Fruit fly (Drosophila melanogaster) whole organism, embryonic: ENCODE results near the gene CG16812.

Source experiments
- Awh ChIP-seq: fragments of 200-800 bp; sonication (Bioruptor generic); IDR thresholded peaks from 2 replicates; pipeline ENCODE4, ENCODE4 v1.3.6; 2022; ENCODE audit warnings: missing biosample characterization, missing genetic modification characterization
- Bdp1 ChIP-seq: fragments of 200-800 bp; sonication (Bioruptor generic); optimal IDR thresholded peaks from 3 replicates; lab custom pipeline; 2016; ENCODE audit warnings: missing biosample characterization, missing genetic modification characterization
- Blimp-1 ChIP-seq: fragments of 200-800 bp; sonication (Bioruptor generic); optimal IDR thresholded peaks from 3 replicates; lab custom pipeline; 2018; ENCODE audit warnings: missing biosample characterization, missing genetic modification characterization, mild to moderate bottlenecking, moderate library complexity, missing genetic modification reagents
- BtbVII ChIP-seq: fragments of 200-800 bp; sonication (Bioruptor generic); optimal IDR thresholded peaks from 3 replicates; lab custom pipeline; 2017; ENCODE audit warnings: missing biosample characterization, mild to moderate bottlenecking, missing genetic modification characterization
- Bteb2 ChIP-seq: fragments of 200-800 bp; sonication (Bioruptor generic); optimal IDR thresholded peaks from 2 replicates; lab custom pipeline; 2016; ENCODE audit warnings: missing biosample characterization, missing genetic modification characterization
- CG12299 ChIP-seq: fragments of 200-800 bp; sonication (Bioruptor generic); optimal IDR thresholded peaks from 2 replicates; lab custom pipeline; 2018; ENCODE audit warnings: missing biosample characterization, mild to moderate bottlenecking, missing genetic modification characterization
- CG14014 ChIP-seq: fragments of 200-800 bp; sonication (Bioruptor generic); IDR thresholded peaks from 2 replicates; pipeline ENCODE4 v1.3.6; 2022; ENCODE audit warnings: missing biosample characterization, missing genetic modification characterization
- CG14441 ChIP-seq: fragments of 200-800 bp; sonication (Bioruptor generic); IDR thresholded peaks from 2 replicates; pipeline ENCODE4 v1.3.6; 2022; ENCODE audit warnings: missing biosample characterization, missing genetic modification characterization
- CG15514 ChIP-seq: fragments of 200-800 bp; sonication (Bioruptor generic); optimal IDR thresholded peaks from 3 replicates; lab custom pipeline; 2017; ENCODE audit warnings: missing biosample characterization, missing genetic modification characterization, mild to moderate bottlenecking, moderate library complexity, missing genetic modification reagents
- CG30403 ChIP-seq: fragments of 200-800 bp; sonication (Bioruptor generic); optimal IDR thresholded peaks from 3 replicates; lab custom pipeline; 2016; ENCODE audit warnings: missing biosample characterization, missing genetic modification characterization
- CG33557 ChIP-seq: fragments of 200-800 bp; sonication (Bioruptor generic); optimal IDR thresholded peaks from 2 replicates; lab custom pipeline; 2019; ENCODE audit warnings: missing biosample characterization, mild to moderate bottlenecking, missing genetic modification characterization, moderate library complexity
- CG4360 ChIP-seq: fragments of 200-800 bp; sonication (Bioruptor generic); IDR thresholded peaks from 2 replicates; pipeline ENCODE4 v1.3.6; 2022; ENCODE audit warnings: missing biosample characterization, missing genetic modification characterization
- CG4617 ChIP-seq: fragments of 200-800 bp; sonication (Bioruptor generic); optimal IDR thresholded peaks from 3 replicates; lab custom pipeline; 2016; ENCODE audit warnings: missing biosample characterization, missing genetic modification characterization, borderline replicate concordance
- CG4730 ChIP-seq: fragments of 200-800 bp; sonication (Bioruptor generic); IDR thresholded peaks from 2 replicates; pipeline ENCODE4 v1.3.6; 2022; ENCODE audit warnings: missing biosample characterization, missing genetic modification characterization
- CG6689 ChIP-seq: fragments of 200-800 bp; sonication (Bioruptor generic); IDR thresholded peaks from 2 replicates; pipeline ENCODE4 v1.3.6; 2022; ENCODE audit warnings: missing biosample characterization, missing genetic modification characterization
- CG8388 ChIP-seq: fragments of 200-800 bp; sonication (Bioruptor generic); optimal IDR thresholded peaks from 2 replicates; lab custom pipeline; 2019; ENCODE audit warnings: missing biosample characterization, mild to moderate bottlenecking, missing genetic modification characterization, moderate library complexity
- CG9437 ChIP-seq: fragments of 200-800 bp; sonication (Bioruptor generic); optimal IDR thresholded peaks from 2 replicates; lab custom pipeline; 2018; ENCODE audit warnings: missing biosample characterization, mild to moderate bottlenecking, missing genetic modification characterization
- CG9797 ChIP-seq: fragments of 200-800 bp; sonication (Bioruptor generic); optimal IDR thresholded peaks from 3 replicates; lab custom pipeline; 2018; ENCODE audit warnings: missing biosample characterization, mild to moderate bottlenecking, missing genetic modification characterization
- Dbx ChIP-seq: fragments of 200-800 bp; sonication (Bioruptor generic); IDR thresholded peaks from 3 replicates; pipeline ENCODE4 v1.3.6; 2022; ENCODE audit warnings: missing biosample characterization, missing genetic modification characterization
- Dref ChIP-seq: fragments of 200-800 bp; sonication (Bioruptor generic); IDR thresholded peaks from 2 replicates; pipeline ENCODE4 v1.3.6; 2022; ENCODE audit warnings: missing biosample characterization, missing genetic modification characterization
- E2f2 ChIP-seq: fragments of 200-800 bp; sonication (Bioruptor generic); IDR thresholded peaks from 2 replicates; pipeline ENCODE4 v1.3.6; 2022; ENCODE audit warnings: missing biosample characterization, missing genetic modification characterization
- Ets65A ChIP-seq: fragments of 200-800 bp; sonication (Bioruptor generic); peaks from one replicate; lab custom pipeline; 2016; ENCODE audit warnings: missing biosample characterization, missing genetic modification characterization
- Fer1 ChIP-seq: fragments of 200-800 bp; sonication (Bioruptor generic); optimal IDR thresholded peaks from 2 replicates; lab custom pipeline; 2017; ENCODE audit warnings: missing biosample characterization, mild to moderate bottlenecking, missing genetic modification characterization
- Gug ChIP-seq: fragments of 200-800 bp; sonication (Bioruptor generic); IDR thresholded peaks from 4 replicates; pipeline ENCODE4 v1.3.6; 2022; ENCODE audit warnings: missing biosample characterization, missing genetic modification characterization
- HLHmδ ChIP-seq: fragments of 200-800 bp; sonication (Bioruptor generic); optimal IDR thresholded peaks from 2 replicates; lab custom pipeline; 2018; ENCODE audit warnings: missing biosample characterization, mild to moderate bottlenecking, missing genetic modification characterization, moderate library complexity
- MBD-R2 ChIP-seq: fragments of 200-800 bp; sonication (Bioruptor generic); IDR thresholded peaks from 2 replicates; pipeline ENCODE4 v1.3.6; 2022; ENCODE audit warnings: missing biosample characterization, missing genetic modification characterization
- MESR4 ChIP-seq: fragments of 200-800 bp; sonication (Bioruptor generic); optimal IDR thresholded peaks from 2 replicates; lab custom pipeline; 2018; ENCODE audit warnings: missing biosample characterization, mild to moderate bottlenecking, missing genetic modification characterization, moderate library complexity
- Med ChIP-seq: fragments of 200-800 bp; sonication (Bioruptor generic); peaks from one replicate; lab custom pipeline; 2016; ENCODE audit warnings: missing biosample characterization, missing genetic modification characterization, mild to moderate bottlenecking, inconsistent platforms, moderate library complexity
- NK7.1 ChIP-seq: fragments of 200-800 bp; sonication (Bioruptor generic); optimal IDR thresholded peaks from 3 replicates; lab custom pipeline; 2016; ENCODE audit warnings: missing biosample characterization, missing genetic modification characterization
- Side ChIP-seq: fragments of 200-800 bp; sonication (Bioruptor generic); optimal IDR thresholded peaks from 2 replicates; lab custom pipeline; 2016; ENCODE audit warnings: missing biosample characterization, missing genetic modification characterization
- Trl ChIP-seq, 3 experiments: fragments of >200 bp in 2 of 3; fragments of 200-800 bp in 1 of 3; sonication (Bioruptor generic) in 1 of 3; optimal IDR thresholded peaks; 2 replicates in 1 of 3; 3 replicates in 2 of 3; lab custom pipeline; 2016 to 2017; ENCODE audit warnings: missing biosample characterization in 1 of 3, missing genetic modification characterization in 1 of 3
- YL-1 ChIP-seq: fragments of 200-800 bp; sonication (Bioruptor generic); optimal IDR thresholded peaks from 3 replicates; lab custom pipeline; 2017; ENCODE audit warnings: missing biosample characterization, mild to moderate bottlenecking, missing genetic modification characterization
- ap ChIP-seq: fragments of 200-800 bp; sonication (Bioruptor generic); IDR thresholded peaks from 2 replicates; pipeline ENCODE4 v1.3.6; 2022; ENCODE audit warnings: missing biosample characterization, missing genetic modification characterization
- ara ChIP-seq: fragments of 200-800 bp; sonication (Bioruptor generic); IDR thresholded peaks from 2 replicates; pipeline ENCODE4 v1.3.6; 2022; ENCODE audit warnings: missing biosample characterization, missing genetic modification characterization
- bowl ChIP-seq: fragments of 200-800 bp; sonication (Bioruptor generic); IDR thresholded peaks from 2 replicates; pipeline ENCODE4 v1.3.6; 2022; ENCODE audit warnings: missing biosample characterization, missing genetic modification characterization
- crp ChIP-seq, 2 experiments: fragments of 200-800 bp; sonication (Bioruptor generic); optimal IDR thresholded peaks; 2 replicates in 1 of 2; 3 replicates in 1 of 2; lab custom pipeline; 2017; ENCODE audit warnings: missing biosample characterization in 2 of 2, missing genetic modification characterization in 2 of 2, mild to moderate bottlenecking in 1 of 2, moderate library complexity in 1 of 2
- dysf ChIP-seq: fragments of 200-800 bp; sonication (Bioruptor generic); IDR thresholded peaks from 3 replicates; pipeline ENCODE4 v1.3.6; 2022; ENCODE audit warnings: missing biosample characterization, missing genetic modification characterization
- esg ChIP-seq: fragments of 200-800 bp; sonication (Bioruptor generic); conservative IDR thresholded peaks from 2 replicates; pipeline ENCODE4 v1.3.6; 2022; ENCODE audit warnings: missing biosample characterization, missing genetic modification characterization
- fu2 ChIP-seq: fragments of 200-800 bp; sonication (Bioruptor generic); optimal IDR thresholded peaks from 2 replicates; lab custom pipeline; 2016; ENCODE audit warnings: missing biosample characterization, missing genetic modification characterization
- gsb-n ChIP-seq: fragments of 200-800 bp; sonication (Bioruptor generic); optimal IDR thresholded peaks from 3 replicates; lab custom pipeline; 2018; ENCODE audit warnings: missing biosample characterization, mild to moderate bottlenecking, missing genetic modification characterization
- knrl ChIP-seq: fragments of 200-800 bp; sonication (Bioruptor generic); IDR thresholded peaks from 3 replicates; pipeline ENCODE4 v1.3.6; 2022; ENCODE audit warnings: missing biosample characterization, missing genetic modification characterization; ENCODE audit not compliant: partially characterized antibody
- p53 ChIP-seq: fragments of 200-800 bp; sonication (Bioruptor generic); optimal IDR thresholded peaks from 2 replicates; lab custom pipeline; 2016; ENCODE audit warnings: missing biosample characterization, missing genetic modification characterization
- pan ChIP-seq, 4 experiments: fragments of >200 bp in 3 of 4; fragments of 200-800 bp in 1 of 4; sonication (Bioruptor generic) in 1 of 4; optimal IDR thresholded peaks in 3 of 4; IDR thresholded peaks in 1 of 4; 2 replicates each; pipeline versions ENCODE4 v1.3.6 to Lab custom; 2017 to 2022; ENCODE audit warnings: missing biosample characterization in 2 of 4, missing genetic modification characterization in 2 of 4, mixed read lengths in 1 of 4
- toy ChIP-seq: fragments of 200-800 bp; sonication (Bioruptor generic); IDR thresholded peaks from 2 replicates; pipeline ENCODE4 v1.3.6; 2022; ENCODE audit warnings: missing biosample characterization, missing genetic modification characterization
- trem ChIP-seq: fragments of 200-800 bp; optimal IDR thresholded peaks from 3 replicates; lab custom pipeline; 2019; ENCODE audit warnings: missing biosample characterization, mild to moderate bottlenecking, missing genetic modification characterization, moderate library complexity
- tx ChIP-seq: fragments of 200-800 bp; sonication (Bioruptor generic); optimal IDR thresholded peaks from 2 replicates; lab custom pipeline; 2016; ENCODE audit warnings: missing biosample characterization, missing genetic modification characterization

The CG16812 gene

DNA sequence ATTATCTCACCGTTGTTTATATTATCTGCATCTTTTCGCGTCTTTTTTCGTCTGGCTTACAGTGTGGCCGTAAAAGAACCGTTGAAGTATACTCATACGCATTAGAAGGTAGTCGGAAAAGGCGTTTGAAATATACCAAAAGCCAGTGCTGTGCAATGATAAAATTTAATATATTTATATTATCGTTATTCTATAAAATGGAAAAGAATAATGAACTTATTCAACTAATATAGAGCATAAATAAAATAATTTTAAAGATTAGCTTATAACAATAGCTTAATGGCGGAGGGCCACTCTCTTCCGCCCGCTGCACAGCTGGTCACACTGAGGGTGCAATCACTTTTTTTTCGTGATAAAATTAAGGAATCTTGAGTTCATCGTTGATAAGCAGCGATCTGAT is 30.5 kb upstream of the CG16812 start, which contains the start of the genes CG16974 and Edem2 (continued):
- TF ChIP-seq NK7.1 (GFP tag; lab: Kevin White, UChicago) (no peak), knrl (GFP tag; lab: Robert Waterston, UW) (peak; percentile 48), CG33557 (GFP tag; lab: Kevin White, UChicago) (peak; percentile 52), CG4730 (GFP tag; lab: Robert Waterston, UW) (peak; percentile 69), Bteb2 (GFP tag; lab: Kevin White, UChicago) (peak; percentile 8), esg (peak; percentile 65), Side (GFP tag; lab: Kevin White, UChicago) (no peak)

DNA sequence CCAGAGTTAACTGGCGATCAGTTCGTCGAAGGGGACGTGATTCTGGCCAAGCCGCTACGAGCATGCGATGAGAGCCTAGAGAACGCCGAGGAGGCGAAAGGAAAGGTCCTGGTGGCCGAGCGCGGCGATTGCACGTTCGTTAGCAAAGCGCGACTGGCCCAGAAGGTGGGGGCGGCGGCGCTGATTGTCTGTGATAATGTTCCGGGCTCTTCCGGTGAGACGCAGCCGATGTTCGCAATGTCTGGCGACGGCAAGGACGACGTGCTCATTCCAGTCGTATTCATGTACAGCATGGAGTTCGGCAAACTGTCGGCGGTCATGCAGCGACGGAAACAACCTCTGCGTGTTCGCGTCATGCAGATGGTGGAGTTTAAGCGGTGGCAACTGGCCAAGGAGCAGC is 26.6 kb upstream of the CG16812 start:
- TF ChIP-seq Med (GFP tag; lab: Kevin White, UChicago) (peak; percentile 65), E2f2 (GFP tag; lab: Robert Waterston, UW) (no peak), Ets65A (GFP tag; lab: Kevin White, UChicago) (peak; percentile 93), NK7.1 (GFP tag; lab: Kevin White, UChicago) (no peak), CG15514 (no peak), Dbx (0 out of 3 replicates have a peak, but pooled peaks have one; percentile 13)

DNA sequence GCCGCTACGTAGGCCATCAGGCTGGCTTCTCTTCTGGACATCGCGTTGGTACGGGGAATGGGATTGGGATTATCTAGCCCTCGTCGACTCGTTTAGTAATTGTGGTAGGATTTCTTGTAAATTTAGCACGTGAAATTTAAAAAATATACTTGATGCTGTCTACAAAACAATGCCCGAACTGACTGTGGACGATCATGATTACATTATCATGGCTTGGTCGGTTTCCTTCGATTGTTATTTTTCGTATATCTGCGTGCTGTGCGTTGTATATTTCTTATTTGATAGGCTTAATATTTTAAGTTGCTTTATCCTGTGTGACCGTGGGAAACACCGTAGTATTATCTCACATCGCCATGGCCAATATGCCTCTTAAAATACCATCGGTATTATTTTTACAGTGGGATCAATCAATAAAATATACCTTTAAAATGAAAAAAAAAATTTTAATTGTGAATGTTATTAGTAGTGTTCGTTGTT is 19.4 kb upstream of the CG16812 start, which contains the start of gene CG16972:
CG16972 (minus strand) TSS at position 336 of the 477 bp plus-strand sequence.
- TF ChIP-seq CG14441 (GFP tag; lab: Robert Waterston, UW) (no peak), toy (GFP tag; lab: Robert Waterston, UW) (no peak), crp (GFP tag; optimal IDR thresholded peaks at IDR 0.05; lab: Kevin White, UChicago) (no peak), CG12299 (peak; percentile 40), CG9437 (GFP tag; lab: Kevin White, UChicago) (peak; percentile 29), gsb-n (tag; lab: Kevin White, UChicago) (no peak), CG14014 (GFP tag; lab: Robert Waterston, UW) (0 out of 2 replicates have a peak, but pooled peaks have one; percentile 13), BtbVII (no peak), YL-1 (GFP tag; lab: Kevin White, UChicago) (peak; percentile 5), pan (optimal IDR thresholded peaks at IDR 0.05; lab: Kevin White, UChicago) (no peak), pan (GFP tag; optimal IDR thresholded peaks at IDR 0.05 in 1 of 2, IDR thresholded peaks at IDR 0.05 in 1 of 2) (peak in 1 of 2 experiments; percentile 53), Fer1 (no peak), ap (GFP tag; lab: Robert Waterston, UW) (no peak), ara (GFP tag; lab: Robert Waterston, UW) (0 out of 2 replicates have a peak, but pooled peaks have one; percentile 1), Trl (optimal IDR thresholded peaks at IDR 0.05; lab: Kevin White, UChicago) (no peak), Trl (GFP tag; optimal IDR thresholded peaks at IDR 0.05; lab: Kevin White, UChicago) (no peak), CG8388 (GFP tag; lab: Kevin White, UChicago) (no peak), tx (GFP tag; lab: Kevin White, UChicago) (no peak), Dref (no peak), p53 (GFP tag; lab: Kevin White, UChicago) (no peak), CG6689 (GFP tag; lab: Robert Waterston, UW) (0 out of 2 replicates have a peak, but pooled peaks have one; percentile 12), Blimp-1 (GFP tag; lab: Kevin White, UChicago) (no peak), CG4360 (GFP tag; lab: Robert Waterston, UW) (no peak), CG4617 (peak; percentile 71), Gug (GFP tag; lab: Robert Waterston, UW) (no peak), fu2 (GFP tag; lab: Kevin White, UChicago) (no peak), Awh (GFP tag; lab: Robert Waterston, UW) (0 out of 2 replicates have a peak, but pooled peaks have one; percentile 9), MESR4 (peak; percentile 64), dysf (peak; percentile 40; the same call in 1 of the 3 replicates), trem (tag; lab: Kevin White, UChicago) (peak; percentile 43), bowl (GFP tag; lab: Robert Waterston, UW) (no peak), HLHmδ (no peak), MBD-R2 (GFP tag; lab: Robert Waterston, UW) (peak; percentile 44), Bdp1 (GFP tag; lab: Kevin White, UChicago) (no peak), CG30403 (peak; percentile 50), CG9797 (GFP tag; lab: Kevin White, UChicago) (no peak)
